Fruit fly (Drosophila melanogaster) whole organism, embryonic: ENCODE measurements around the gene Mob3.

ENCODE experiments used
- Asciz ChIP-seq: fragments of 200-800 bp; sonication (Bioruptor generic); optimal IDR thresholded peaks from 2 replicates; lab custom pipeline; 2017; ENCODE audit warnings: missing biosample characterization, mild to moderate bottlenecking, missing genetic modification characterization, missing genetic modification reagents
- Atf-2 ChIP-seq: fragments of 200-800 bp; sonication (Bioruptor generic); optimal IDR thresholded peaks from 2 replicates; lab custom pipeline; 2016; ENCODE audit warnings: missing biosample characterization, missing genetic modification characterization
- Atf3 ChIP-seq: fragments of 200-800 bp; sonication (Bioruptor generic); optimal IDR thresholded peaks from 3 replicates; lab custom pipeline; 2016; ENCODE audit warnings: missing biosample characterization, missing genetic modification characterization
- Atf6 ChIP-seq: fragments of 200-800 bp; sonication (Bioruptor generic); IDR thresholded peaks from 2 replicates; pipeline ENCODE4 v1.3.6; 2022; ENCODE audit warnings: missing biosample characterization, missing genetic modification characterization
- Bgb ChIP-seq: fragments of 200-800 bp; sonication (Bioruptor generic); IDR thresholded peaks from 2 replicates; pipeline ENCODE4 v1.3.6; 2022; ENCODE audit warnings: missing biosample characterization, missing genetic modification characterization; ENCODE audit not compliant: partially characterized antibody
- CG11085 ChIP-seq: fragments of 200-800 bp; sonication (Bioruptor generic); IDR thresholded peaks from 2 replicates; pipeline ENCODE4 v1.3.6; 2022; ENCODE audit warnings: missing biosample characterization, missing genetic modification characterization
- CG11695 ChIP-seq: fragments of 200-800 bp; sonication (Bioruptor generic); IDR thresholded peaks from 3 replicates; pipeline ENCODE4 v1.3.6; 2022; ENCODE audit warnings: missing biosample characterization, missing genetic modification characterization
- CG14014 ChIP-seq: fragments of 200-800 bp; sonication (Bioruptor generic); IDR thresholded peaks from 2 replicates; pipeline ENCODE4 v1.3.6; 2022; ENCODE audit warnings: missing biosample characterization, missing genetic modification characterization
- CG15601 ChIP-seq: fragments of 200-800 bp; sonication (Bioruptor generic); optimal IDR thresholded peaks from 3 replicates; lab custom pipeline; 2019; ENCODE audit warnings: missing biosample characterization, mild to moderate bottlenecking, missing genetic modification characterization, moderate library complexity
- CG15696 ChIP-seq: fragments of 200-800 bp; sonication (Bioruptor generic); optimal IDR thresholded peaks from 2 replicates; lab custom pipeline; 2019; ENCODE audit warnings: missing biosample characterization, mild to moderate bottlenecking, missing genetic modification characterization, moderate library complexity
- CG18599 ChIP-seq: fragments of 200-800 bp; sonication (Bioruptor generic); optimal IDR thresholded peaks from 3 replicates; lab custom pipeline; 2017; ENCODE audit warnings: missing biosample characterization, missing genetic modification characterization, mild to moderate bottlenecking, moderate library complexity, missing genetic modification reagents
- CG2199 ChIP-seq: fragments of 200-800 bp; sonication (Bioruptor generic); IDR thresholded peaks from 3 replicates; pipeline ENCODE4 v1.3.6; 2022; ENCODE audit warnings: missing biosample characterization, missing genetic modification characterization
- CG3847 ChIP-seq: fragments of 200-800 bp; sonication (Bioruptor generic); IDR thresholded peaks from 2 replicates; pipeline ENCODE4 v1.3.6; 2022; ENCODE audit warnings: missing biosample characterization, missing genetic modification characterization
- CG4328 ChIP-seq: fragments of 200-800 bp; sonication (Bioruptor generic); optimal IDR thresholded peaks from 3 replicates; lab custom pipeline; 2017; ENCODE audit warnings: missing biosample characterization, missing genetic modification reagents, missing genetic modification characterization
- CG4617 ChIP-seq: fragments of 200-800 bp; sonication (Bioruptor generic); optimal IDR thresholded peaks from 3 replicates; lab custom pipeline; 2016; ENCODE audit warnings: missing biosample characterization, missing genetic modification characterization, borderline replicate concordance
- CG6683 ChIP-seq: fragments of 200-800 bp; sonication (Bioruptor generic); optimal IDR thresholded peaks from 2 replicates; lab custom pipeline; 2017; ENCODE audit warnings: missing biosample characterization, mild to moderate bottlenecking, missing genetic modification characterization, missing genetic modification reagents
- CG7556 ChIP-seq: fragments of 200-800 bp; sonication (Bioruptor generic); optimal IDR thresholded peaks from 2 replicates; lab custom pipeline; 2017; ENCODE audit warnings: missing biosample characterization, mild to moderate bottlenecking, missing genetic modification characterization
- CoRest ChIP-seq: fragments of 200-800 bp; sonication (Bioruptor generic); optimal IDR thresholded peaks from 3 replicates; lab custom pipeline; 2018; ENCODE audit warnings: missing biosample characterization, mild to moderate bottlenecking, missing genetic modification characterization, moderate library complexity
- D19B ChIP-seq: fragments of 200-800 bp; sonication (Bioruptor generic); optimal IDR thresholded peaks from 2 replicates; lab custom pipeline; 2017; ENCODE audit warnings: missing biosample characterization, mild to moderate bottlenecking, missing genetic modification characterization
- E2f1 ChIP-seq: fragments of 200-800 bp; sonication (Bioruptor generic); IDR thresholded peaks from 2 replicates; pipeline ENCODE4 v1.3.6; 2022; ENCODE audit warnings: missing biosample characterization, missing genetic modification characterization
- Ets97D ChIP-seq: fragments of 200-800 bp; sonication (Bioruptor generic); optimal IDR thresholded peaks from 3 replicates; lab custom pipeline; 2016; ENCODE audit warnings: missing biosample characterization, missing genetic modification characterization
- Fer2 ChIP-seq: fragments of 200-800 bp; sonication (Bioruptor generic); optimal IDR thresholded peaks from 2 replicates; lab custom pipeline; 2018; ENCODE audit warnings: missing biosample characterization, mild to moderate bottlenecking, missing genetic modification characterization, moderate library complexity
- HLHmδ ChIP-seq: fragments of 200-800 bp; sonication (Bioruptor generic); optimal IDR thresholded peaks from 2 replicates; lab custom pipeline; 2018; ENCODE audit warnings: missing biosample characterization, mild to moderate bottlenecking, missing genetic modification characterization, moderate library complexity
- Max ChIP-seq: fragments of 200-800 bp; sonication (Bioruptor generic); optimal IDR thresholded peaks from 2 replicates; lab custom pipeline; 2016; ENCODE audit warnings: missing biosample characterization, mild to moderate bottlenecking, missing genetic modification characterization
- Meics ChIP-seq: fragments of 200-800 bp; sonication (Bioruptor generic); optimal IDR thresholded peaks from 2 replicates; lab custom pipeline; 2017; ENCODE audit warnings: missing biosample characterization, mild to moderate bottlenecking, missing genetic modification characterization
- Side ChIP-seq: fragments of 200-800 bp; sonication (Bioruptor generic); optimal IDR thresholded peaks from 2 replicates; lab custom pipeline; 2016; ENCODE audit warnings: missing biosample characterization, missing genetic modification characterization
- Six4 ChIP-seq: fragments of 200-800 bp; sonication (Bioruptor generic); optimal IDR thresholded peaks from 2 replicates; lab custom pipeline; 2016; ENCODE audit warnings: missing biosample characterization, missing genetic modification characterization
- Xrp1 ChIP-seq: fragments of 200-800 bp; sonication (Bioruptor generic); IDR thresholded peaks from 2 replicates; pipeline ENCODE4 v1.3.6; 2022; ENCODE audit warnings: missing biosample characterization, missing genetic modification characterization
- aop ChIP-seq: fragments of 200-800 bp; sonication (Bioruptor generic); IDR thresholded peaks from 2 replicates; pipeline ENCODE4 v1.3.6; 2022; ENCODE audit warnings: missing biosample characterization, missing genetic modification characterization
- bab2 ChIP-seq: fragments of 200-800 bp; sonication (Bioruptor generic); optimal IDR thresholded peaks from 2 replicates; lab custom pipeline; 2016; ENCODE audit warnings: missing biosample characterization, missing genetic modification characterization
- br ChIP-seq: fragments of >200 bp; optimal IDR thresholded peaks from 2 replicates; lab custom pipeline; 2017
- chif ChIP-seq, 2 experiments: fragments of 200-800 bp; sonication (Bioruptor generic); optimal IDR thresholded peaks; 3 replicates each; lab custom pipeline; 2016; ENCODE audit warnings: missing biosample characterization in 2 of 2, missing genetic modification characterization in 2 of 2
- da ChIP-seq: fragments of 200-800 bp; sonication (Bioruptor generic); optimal IDR thresholded peaks from 2 replicates; lab custom pipeline; 2016; ENCODE audit warnings: missing biosample characterization, missing genetic modification characterization
- ems ChIP-seq: fragments of 200-800 bp; sonication (Bioruptor generic); optimal IDR thresholded peaks from 3 replicates; lab custom pipeline; 2016; ENCODE audit warnings: missing biosample characterization, missing genetic modification characterization
- fd3F ChIP-seq: fragments of 200-800 bp; sonication (Bioruptor generic); optimal IDR thresholded peaks from 2 replicates; lab custom pipeline; 2018; ENCODE audit warnings: missing biosample characterization, mild to moderate bottlenecking, missing genetic modification characterization, moderate library complexity
- klu ChIP-seq: fragments of 200-800 bp; sonication (Bioruptor generic); IDR thresholded peaks from 2 replicates; pipeline ENCODE4 v1.3.6; 2022; ENCODE audit warnings: missing biosample characterization, missing genetic modification characterization
- luna ChIP-seq: fragments of 200-800 bp; sonication (Bioruptor generic); optimal IDR thresholded peaks from 2 replicates; lab custom pipeline; 2016; ENCODE audit warnings: missing biosample characterization, missing genetic modification characterization
- nom ChIP-seq: fragments of 200-800 bp; sonication (Bioruptor generic); optimal IDR thresholded peaks from 2 replicates; lab custom pipeline; 2017; ENCODE audit warnings: missing biosample characterization, missing genetic modification characterization, mild to moderate bottlenecking, moderate library complexity, missing genetic modification reagents
- onecut ChIP-seq: fragments of 200-800 bp; sonication (Bioruptor generic); IDR thresholded peaks from 2 replicates; pipeline ENCODE4 v1.3.6; 2022; ENCODE audit warnings: missing biosample characterization, missing genetic modification characterization
- peb ChIP-seq: fragments of 200-800 bp; sonication (Bioruptor generic); IDR thresholded peaks from 2 replicates; pipeline ENCODE4 v1.3.6; 2022; ENCODE audit warnings: missing biosample characterization, missing genetic modification characterization
- psq ChIP-seq: fragments of 200-800 bp; sonication (Bioruptor generic); optimal IDR thresholded peaks from 2 replicates; lab custom pipeline; 2017; ENCODE audit warnings: missing biosample characterization, missing genetic modification characterization
- pzg ChIP-seq: fragments of 200-800 bp; sonication (Bioruptor generic); optimal IDR thresholded peaks from 3 replicates; lab custom pipeline; 2018; ENCODE audit warnings: missing biosample characterization, mild to moderate bottlenecking, missing genetic modification characterization, moderate library complexity
- salm ChIP-seq: fragments of 200-800 bp; sonication (Bioruptor generic); optimal IDR thresholded peaks from 2 replicates; lab custom pipeline; 2018; ENCODE audit warnings: missing biosample characterization, mild to moderate bottlenecking, missing genetic modification characterization
- shn ChIP-seq: fragments of 200-800 bp; sonication (Bioruptor generic); optimal IDR thresholded peaks from 3 replicates; lab custom pipeline; 2016; ENCODE audit warnings: missing biosample characterization, missing genetic modification characterization
- so ChIP-seq: fragments of 200-800 bp; sonication (Bioruptor generic); IDR thresholded peaks from 3 replicates; pipeline ENCODE4 v1.3.6; 2022; ENCODE audit warnings: missing biosample characterization, missing genetic modification characterization
- sob ChIP-seq: fragments of 200-800 bp; sonication (Bioruptor generic); IDR thresholded peaks from 2 replicates; pipeline ENCODE4 v1.3.6; 2022; ENCODE audit warnings: missing biosample characterization, missing genetic modification characterization
- tap ChIP-seq: fragments of 200-800 bp; optimal IDR thresholded peaks from 3 replicates; lab custom pipeline; 2019; ENCODE audit warnings: missing biosample characterization, mild to moderate bottlenecking, missing genetic modification characterization, moderate library complexity
- tgo ChIP-seq: fragments of 200-800 bp; sonication (Bioruptor generic); IDR thresholded peaks from 3 replicates; pipeline ENCODE4 v1.3.6; 2022; ENCODE audit warnings: missing biosample characterization, missing genetic modification characterization
- tin ChIP-seq: fragments of 200-800 bp; sonication (Bioruptor generic); optimal IDR thresholded peaks from 3 replicates; lab custom pipeline; 2016; ENCODE audit warnings: missing biosample characterization, missing genetic modification characterization
- vvl ChIP-seq: fragments of 200-800 bp; sonication (Bioruptor generic); IDR thresholded peaks from 2 replicates; pipeline ENCODE4 v1.3.6; 2022; ENCODE audit warnings: missing biosample characterization, missing genetic modification characterization
- zen ChIP-seq: fragments of 200-800 bp; sonication (Bioruptor generic); optimal IDR thresholded peaks from 3 replicates; lab custom pipeline; 2018; ENCODE audit warnings: missing biosample characterization, mild to moderate bottlenecking, missing genetic modification characterization, moderate library complexity

The Mob3 gene

dm6 chr2L:10299077-10299809 lies 34.1 kb downstream of the Mob3 start (continued):
- TF ChIP-seq CoRest (no peak), onecut (peak; percentile 62), peb (GFP tag; lab: Robert Waterston, UW) (no peak), Atf-2 (GFP tag; lab: Kevin White, UChicago) (no peak), Max (peak; percentile 37), luna (GFP tag; lab: Kevin White, UChicago) (no peak), CG18599 (no peak), br (lab: Kevin White, UChicago) (no peak), aop (no peak), salm (tag; lab: Kevin White, UChicago) (no peak), Meics (GFP tag; lab: Kevin White, UChicago) (peak; percentile 3), CG15601 (no peak), D19B (peak; percentile 40), bab2 (GFP tag; lab: Kevin White, UChicago) (no peak), CG11695 (GFP tag; lab: Robert Waterston, UW) (no peak), CG11085 (GFP tag; lab: Robert Waterston, UW) (no peak), Xrp1 (GFP tag; lab: Robert Waterston, UW) (peak; percentile 40; the same call in 1 of the 2 replicates), sob (0 out of 2 replicates have a peak, but pooled peaks have one; percentile 32)

- peak; percentile 25 for TF ChIP-seq Ets97D (GFP tag; lab: Kevin White, UChicago)
- TF ChIP-seq Side: no peak
- TF ChIP-seq chif (GFP tag; optimal IDR thresholded peaks at IDR 0.05; lab: Kevin White, UChicago): peak in 1 of 2 experiments; percentile 8
- TF ChIP-seq CG4617 (GFP tag; lab: Kevin White, UChicago): peak; percentile 33
- no peak for TF ChIP-seq CG3847 (GFP tag; lab: Robert Waterston, UW)
- no peak for TF ChIP-seq ems (GFP tag; lab: Kevin White, UChicago)
- peak; percentile 81 for TF ChIP-seq Atf6 (GFP tag; lab: Robert Waterston, UW)
- no peak for TF ChIP-seq psq (GFP tag; lab: Kevin White, UChicago)
- peak; percentile 76; the same call in 1 of the 2 replicates for TF ChIP-seq CG14014 (GFP tag; lab: Robert Waterston, UW)
- TF ChIP-seq da (GFP tag; lab: Kevin White, UChicago): no peak
- TF ChIP-seq Fer2: peak; percentile 19
- TF ChIP-seq CG6683 (GFP tag; lab: Kevin White, UChicago): peak; percentile 57
- TF ChIP-seq tap (tag; lab: Kevin White, UChicago): peak; percentile 68
- no peak for TF ChIP-seq CG2199 (GFP tag; lab: Robert Waterston, UW)
- no peak for TF ChIP-seq HLHmδ (GFP tag; lab: Kevin White, UChicago)
- peak; percentile 62 for TF ChIP-seq zen
- TF ChIP-seq vvl (GFP tag; lab: Robert Waterston, UW): peak; percentile 87
- TF ChIP-seq Atf3 (GFP tag; lab: Kevin White, UChicago): no peak
- TF ChIP-seq Asciz (GFP tag; lab: Kevin White, UChicago): peak; percentile 46
- peak; percentile 72 for TF ChIP-seq CG7556
- no peak for TF ChIP-seq klu (GFP tag; lab: Robert Waterston, UW)
- peak; percentile 26 for TF ChIP-seq nom (GFP tag; lab: Kevin White, UChicago)
- TF ChIP-seq tin (GFP tag; lab: Kevin White, UChicago): peak; percentile 54
- peak; percentile 63 for TF ChIP-seq Six4 (GFP tag; lab: Kevin White, UChicago)
- peak; percentile 49 for TF ChIP-seq CG15696 (tag; lab: Kevin White, UChicago)
- TF ChIP-seq so (GFP tag; lab: Robert Waterston, UW): no peak
- TF ChIP-seq E2f1 (GFP tag; lab: Robert Waterston, UW): peak; percentile 51; the same call in 1 of the 2 replicates
- TF ChIP-seq fd3F (GFP tag; lab: Kevin White, UChicago): peak; percentile 51
- TF ChIP-seq tgo: peak; percentile 61; the same call in 2 of the 3 replicates
- TF ChIP-seq CoRest: peak; percentile 74
- TF ChIP-seq CG4328 (GFP tag; lab: Kevin White, UChicago): no peak
- TF ChIP-seq shn (GFP tag; lab: Kevin White, UChicago): no peak
- TF ChIP-seq pzg: peak; percentile 32
- TF ChIP-seq Bgb: no peak; the same call in 1 of the 2 replicates
Measured at dm6 chr2L:10299810-10300147, 34.6 kb downstream of the Mob3 start, which contains the start of gene CYLD. Gene CYLD (minus strand): TSS chr2L:10299847.
